Worm (Caenorhabditis elegans): ENCODE data around the gene Y37E11B.10.

- TF ChIP-seq fkh-10 (GFP tag; optimal IDR thresholded peaks at IDR 0.05) (no peak), ztf-11 (tag; optimal IDR thresholded peaks at IDR 0.05) (no peak), egl-27 (tag; optimal IDR thresholded peaks at IDR 0.05) (no peak), unc-39 (tag; optimal IDR thresholded peaks at IDR 0.05) (no peak), rbr-2 (tag; optimal IDR thresholded peaks at IDR 0.05) (no peak), dmd-8 (GFP tag; IDR thresholded peaks at IDR 0.05) (no peak), nhr-6 (tag; optimal IDR thresholded peaks at IDR 0.05) (no peak), nhr-48 (tag; optimal IDR thresholded peaks at IDR 0.05) (no peak), duxl-1 (tag; optimal IDR thresholded peaks at IDR 0.05; ENCODE audit: poor library complexity) (no peak), lin-13 (GFP tag; optimal IDR thresholded peaks at IDR 0.05) (no peak)
These were observed 22.8 kb upstream of the Y37E11B.10 start for ce11 chrIV:3628896-3629641.

Measured in whole organism, L4 larva.